Fruit fly (Drosophila melanogaster) whole organism, pupa: Measurements from ENCODE around the gene Osbp.

Experiments used
- CG10348 ChIP-seq: fragments of 200-800 bp; sonication (Bioruptor generic); IDR thresholded peaks from 2 replicates; pipeline ENCODE4 v1.3.6; 2022; ENCODE audit warnings: missing biosample characterization, missing genetic modification characterization
- CG12605 ChIP-seq: fragments of 200-800 bp; sonication (Bioruptor generic); IDR thresholded peaks from 2 replicates; pipeline ENCODE4 v1.3.6; 2022; ENCODE audit warnings: missing biosample characterization, missing genetic modification characterization
- CG13204 ChIP-seq: fragments of 200-800 bp; sonication (Bioruptor generic); optimal IDR thresholded peaks from 2 replicates; lab custom pipeline; 2018; ENCODE audit warnings: missing biosample characterization, mild to moderate bottlenecking, missing genetic modification characterization, moderate library complexity
- CG14655 ChIP-seq: fragments of 200-800 bp; sonication (Bioruptor generic); optimal IDR thresholded peaks from 3 replicates; lab custom pipeline; 2017; ENCODE audit warnings: mild to moderate bottlenecking, missing biosample characterization, missing genetic modification reagents, missing genetic modification characterization
- CG15710 ChIP-seq: fragments of 200-800 bp; sonication (Bioruptor generic); optimal IDR thresholded peaks from 2 replicates; lab custom pipeline; 2018; ENCODE audit warnings: missing biosample characterization, mild to moderate bottlenecking, missing genetic modification characterization, moderate library complexity
- CG17806 ChIP-seq: fragments of 200-800 bp; sonication (Bioruptor generic); optimal IDR thresholded peaks from 2 replicates; lab custom pipeline; 2018; ENCODE audit warnings: missing biosample characterization, mild to moderate bottlenecking, missing genetic modification characterization, moderate library complexity
- CG32121 ChIP-seq: fragments of 200-800 bp; sonication (Bioruptor generic); IDR thresholded peaks from 2 replicates; pipeline ENCODE4 v1.3.6; 2022; ENCODE audit warnings: missing biosample characterization, missing genetic modification characterization
- CG34367 ChIP-seq: fragments of 200-800 bp; sonication (Bioruptor generic); optimal IDR thresholded peaks from 2 replicates; lab custom pipeline; 2018; ENCODE audit warnings: missing biosample characterization, mild to moderate bottlenecking, missing genetic modification characterization
- CG4496 ChIP-seq: fragments of 200-800 bp; sonication (Bioruptor generic); IDR thresholded peaks from 3 replicates; pipeline ENCODE4 v1.3.6; 2022; ENCODE audit warnings: missing biosample characterization, missing genetic modification characterization
- CG8159 ChIP-seq: fragments of 200-800 bp; sonication (Bioruptor generic); optimal IDR thresholded peaks from 3 replicates; lab custom pipeline; 2018; ENCODE audit warnings: missing biosample characterization, mild to moderate bottlenecking, missing genetic modification characterization, moderate library complexity
- CG8301 ChIP-seq: fragments of 200-800 bp; sonication (Bioruptor generic); optimal IDR thresholded peaks from 2 replicates; lab custom pipeline; 2018; ENCODE audit warnings: missing biosample characterization, mild to moderate bottlenecking, missing genetic modification characterization
- CG9948 ChIP-seq: fragments of 200-800 bp; sonication (Bioruptor generic); optimal IDR thresholded peaks from 2 replicates; lab custom pipeline; 2018; ENCODE audit warnings: missing biosample characterization, mild to moderate bottlenecking, missing genetic modification characterization, moderate library complexity
- D1 ChIP-seq: fragments of 200-800 bp; sonication (Bioruptor generic); optimal IDR thresholded peaks from 2 replicates; lab custom pipeline; 2018; ENCODE audit warnings: missing biosample characterization, mild to moderate bottlenecking, missing genetic modification characterization, moderate library complexity
- EcR ChIP-seq: fragments of 200-800 bp; sonication (Bioruptor generic); optimal IDR thresholded peaks from 3 replicates; lab custom pipeline; 2019; ENCODE audit warnings: missing biosample characterization, missing genetic modification characterization, mild to moderate bottlenecking, moderate library complexity, missing genetic modification reagents
- Ets98B ChIP-seq: fragments of 200-800 bp; sonication (Bioruptor generic); IDR thresholded peaks from 2 replicates; pipeline ENCODE4 v1.3.6; 2022; ENCODE audit warnings: missing biosample characterization, missing genetic modification characterization
- Pif1A ChIP-seq: fragments of 200-800 bp; sonication (Bioruptor generic); optimal IDR thresholded peaks from 3 replicates; lab custom pipeline; 2016; ENCODE audit warnings: missing biosample characterization, missing genetic modification characterization
- Pif1B ChIP-seq: fragments of 200-800 bp; sonication (Bioruptor generic); optimal IDR thresholded peaks from 3 replicates; lab custom pipeline; 2016; ENCODE audit warnings: missing biosample characterization, missing genetic modification characterization
- Snoo ChIP-seq: fragments of 200-800 bp; sonication (Bioruptor generic); optimal IDR thresholded peaks from 3 replicates; lab custom pipeline; 2017; ENCODE audit warnings: missing biosample characterization, mild to moderate bottlenecking, missing genetic modification characterization, inconsistent platforms
- fd96Ca ChIP-seq: fragments of 200-800 bp; sonication (Bioruptor generic); IDR thresholded peaks from 3 replicates; pipeline ENCODE4 v1.3.6; 2022; ENCODE audit warnings: missing biosample characterization, missing genetic modification characterization
- gl ChIP-seq: fragments of 200-800 bp; sonication (Bioruptor generic); optimal IDR thresholded peaks from 2 replicates; lab custom pipeline; 2018; ENCODE audit warnings: missing biosample characterization, mild to moderate bottlenecking, missing genetic modification characterization
- rn ChIP-seq: fragments of 200-800 bp; sonication (Bioruptor generic); IDR thresholded peaks from 2 replicates; pipeline ENCODE4 v1.3.6; 2022; ENCODE audit warnings: missing biosample characterization, missing genetic modification characterization

Gene Osbp

DNA sequence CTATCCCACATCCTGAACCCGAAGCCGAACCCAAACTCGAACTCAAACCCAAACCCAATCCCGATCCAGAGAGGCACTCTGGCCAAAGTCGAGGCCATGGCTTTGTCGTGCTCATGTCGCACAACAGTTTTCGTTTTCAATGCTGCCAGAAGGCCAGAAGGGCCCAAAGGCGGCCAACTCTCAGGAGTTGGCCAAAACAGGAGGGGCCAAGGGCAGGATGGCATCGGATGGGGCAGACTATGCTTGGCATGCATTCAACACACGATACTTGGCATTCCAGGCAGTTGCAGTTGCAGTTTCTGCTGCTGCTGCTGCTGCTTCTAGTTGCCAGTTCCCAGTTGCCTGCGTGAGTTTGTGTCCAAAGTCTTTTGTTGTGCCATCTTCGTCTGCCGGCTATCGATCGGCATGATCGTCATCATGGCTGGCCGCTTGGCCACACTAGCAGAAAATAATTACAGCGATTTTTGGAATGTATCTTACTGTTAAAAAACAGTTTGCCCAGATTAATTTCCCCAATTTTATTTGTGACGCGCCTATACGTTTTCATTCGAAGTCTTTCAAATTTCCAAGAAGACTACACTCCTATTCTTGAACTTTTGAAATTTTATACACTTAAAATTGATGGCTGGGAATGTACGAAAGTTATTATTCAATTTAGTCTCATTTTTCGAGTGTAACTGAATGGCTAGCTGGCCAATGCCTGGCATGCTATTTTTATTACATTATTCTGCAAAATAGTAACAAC is 32.5 kb upstream of the Osbp start:
- peak; percentile 46 for TF ChIP-seq Pif1A
- peak; percentile 66 for TF ChIP-seq CG15710 (tag; lab: Kevin White, UChicago)
- TF ChIP-seq CG9948 (tag; lab: Kevin White, UChicago): peak; percentile 79
- no peak for TF ChIP-seq rn
- TF ChIP-seq Pif1B (GFP tag; lab: Kevin White, UChicago): peak; percentile 48
- peak; percentile 67 for TF ChIP-seq CG14655 (GFP tag; lab: Kevin White, UChicago)
- peak; percentile 63 for TF ChIP-seq D1 (tag; lab: Kevin White, UChicago)
- TF ChIP-seq CG4496: no peak
- TF ChIP-seq CG8301 (tag; lab: Kevin White, UChicago): peak; percentile 22
- no peak for TF ChIP-seq CG10348
- TF ChIP-seq fd96Ca (GFP tag; lab: Robert Waterston, UW): no peak
- no peak for TF ChIP-seq CG13204 (GFP tag; lab: Kevin White, UChicago)
- TF ChIP-seq CG17806 (tag; lab: Kevin White, UChicago): peak; percentile 79
- no peak for TF ChIP-seq Ets98B (GFP tag; lab: Robert Waterston, UW)
- TF ChIP-seq CG32121: no peak
- no peak for TF ChIP-seq Snoo (tag; lab: Kevin White, UChicago)
- peak; percentile 6 for TF ChIP-seq EcR
- no peak for TF ChIP-seq CG12605 (GFP tag; lab: Robert Waterston, UW)
- peak; percentile 75 for TF ChIP-seq CG34367 (tag; lab: Kevin White, UChicago)
- peak; percentile 1 for TF ChIP-seq gl (tag; lab: Kevin White, UChicago)
- TF ChIP-seq CG8159: peak; percentile 74

DNA sequence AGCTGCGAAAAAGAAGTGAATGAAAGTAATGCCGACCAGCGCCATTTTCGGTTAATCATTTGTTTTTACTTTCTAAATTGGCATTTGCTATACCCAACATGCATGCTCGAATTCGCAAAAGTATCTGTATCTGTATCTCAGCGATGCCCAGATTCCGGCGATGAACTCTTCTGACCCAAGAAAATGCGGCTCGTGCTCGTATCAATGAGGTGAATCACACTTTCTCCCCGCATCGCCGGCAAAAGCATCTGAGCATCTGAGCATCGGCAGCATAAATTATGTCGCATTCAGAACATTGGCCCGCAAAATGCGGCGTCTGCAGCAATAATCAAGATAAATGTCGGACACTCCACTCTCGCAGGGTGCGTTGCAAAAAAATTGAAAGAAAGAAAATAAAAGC is 30.9 kb upstream of the Osbp start:
- no peak for TF ChIP-seq CG34367 (tag; lab: Kevin White, UChicago)
- no peak for TF ChIP-seq Pif1A
- no peak for TF ChIP-seq EcR
- no peak for TF ChIP-seq CG14655 (GFP tag; lab: Kevin White, UChicago)

DNA sequence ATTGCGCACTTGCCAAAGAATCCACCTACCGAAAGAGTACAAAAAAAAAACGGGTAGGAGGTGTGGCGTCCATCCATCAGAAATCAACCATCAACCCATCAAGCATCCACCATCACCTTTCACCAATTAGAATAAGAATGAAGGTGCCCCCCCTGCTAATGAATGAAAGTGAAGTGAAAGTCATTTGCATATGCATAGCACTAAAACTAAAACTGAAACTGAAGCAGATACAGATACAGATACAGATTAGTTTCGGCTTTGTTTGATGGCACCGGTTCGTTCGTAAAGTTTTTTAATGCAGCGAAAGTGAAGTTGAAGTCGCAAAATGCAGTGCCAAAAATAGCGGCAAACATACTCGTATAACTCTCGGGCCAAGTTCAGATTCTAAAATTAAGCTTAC is 30.0 kb upstream of the Osbp start:
- TF ChIP-seq Pif1B (GFP tag; lab: Kevin White, UChicago): no peak
- no peak for TF ChIP-seq CG17806 (tag; lab: Kevin White, UChicago)
- TF ChIP-seq CG10348: no peak
- TF ChIP-seq EcR: no peak
- no peak for TF ChIP-seq CG13204 (GFP tag; lab: Kevin White, UChicago)
- TF ChIP-seq CG12605 (GFP tag; lab: Robert Waterston, UW): no peak
- no peak for TF ChIP-seq CG8301 (tag; lab: Kevin White, UChicago)
- TF ChIP-seq Ets98B (GFP tag; lab: Robert Waterston, UW): no peak
- TF ChIP-seq CG9948 (tag; lab: Kevin White, UChicago): no peak
- TF ChIP-seq CG15710 (tag; lab: Kevin White, UChicago): no peak
- no peak for TF ChIP-seq gl (tag; lab: Kevin White, UChicago)
- no peak for TF ChIP-seq Snoo (tag; lab: Kevin White, UChicago)
- no peak for TF ChIP-seq fd96Ca (GFP tag; lab: Robert Waterston, UW)
- no peak for TF ChIP-seq CG4496
- TF ChIP-seq Pif1A: no peak
- TF ChIP-seq CG32121: no peak
- TF ChIP-seq rn: no peak
- TF ChIP-seq CG14655 (GFP tag; lab: Kevin White, UChicago): no peak
- TF ChIP-seq, all 21 proteins: peak for 0

DNA sequence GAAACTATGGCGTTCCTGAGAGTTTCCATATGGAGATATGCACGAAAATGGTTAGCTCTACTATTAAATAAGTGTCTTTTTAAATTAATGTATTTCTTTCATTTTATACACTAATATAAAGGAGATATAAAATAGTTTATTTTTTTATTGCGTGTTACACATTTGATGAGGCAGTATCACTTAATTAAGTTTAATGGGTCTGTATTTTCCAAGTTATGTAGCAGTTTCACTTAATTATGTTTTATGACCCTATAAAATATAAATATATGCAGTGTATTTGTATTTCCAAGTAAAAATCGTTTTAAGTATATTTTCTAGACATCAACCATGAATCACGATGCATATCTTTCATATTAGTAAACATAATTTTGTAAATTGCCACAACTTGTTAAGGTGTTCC is 28.6 kb upstream of the Osbp start:
- TF ChIP-seq CG8301 (tag; lab: Kevin White, UChicago) (peak; percentile 18), fd96Ca (GFP tag; lab: Robert Waterston, UW) (no peak), CG14655 (GFP tag; lab: Kevin White, UChicago) (peak; percentile 56)

DNA sequence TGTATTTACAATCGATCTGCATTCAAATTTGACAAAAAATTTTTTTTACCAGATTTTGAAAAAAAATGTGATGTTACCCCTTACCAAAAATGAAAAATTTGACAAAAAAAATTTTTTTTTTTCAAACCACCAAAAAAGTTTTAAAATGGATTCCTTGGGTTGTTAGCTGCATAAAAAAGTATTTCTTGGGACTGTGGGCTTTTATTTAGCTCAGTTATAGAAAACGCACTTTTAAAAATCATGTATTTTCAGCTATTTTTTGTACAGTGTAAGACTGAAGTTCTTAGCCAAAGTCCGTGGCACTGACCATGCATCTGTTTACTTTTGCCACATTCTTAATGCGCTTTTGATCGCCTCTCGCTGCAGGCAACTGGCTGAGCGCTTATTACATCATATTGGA is 27.4 kb upstream of the Osbp start:
- TF ChIP-seq CG9948 (tag; lab: Kevin White, UChicago): peak; percentile 39
- TF ChIP-seq CG8301 (tag; lab: Kevin White, UChicago): peak; percentile 30
- TF ChIP-seq D1 (tag; lab: Kevin White, UChicago): no peak
- no peak for TF ChIP-seq CG10348
- TF ChIP-seq CG14655 (GFP tag; lab: Kevin White, UChicago): peak; percentile 47
- no peak for TF ChIP-seq CG15710 (tag; lab: Kevin White, UChicago)
- no peak for TF ChIP-seq Pif1A
- peak; percentile 6 for TF ChIP-seq CG8159
- TF ChIP-seq, all 21 proteins: peak for 4

DNA sequence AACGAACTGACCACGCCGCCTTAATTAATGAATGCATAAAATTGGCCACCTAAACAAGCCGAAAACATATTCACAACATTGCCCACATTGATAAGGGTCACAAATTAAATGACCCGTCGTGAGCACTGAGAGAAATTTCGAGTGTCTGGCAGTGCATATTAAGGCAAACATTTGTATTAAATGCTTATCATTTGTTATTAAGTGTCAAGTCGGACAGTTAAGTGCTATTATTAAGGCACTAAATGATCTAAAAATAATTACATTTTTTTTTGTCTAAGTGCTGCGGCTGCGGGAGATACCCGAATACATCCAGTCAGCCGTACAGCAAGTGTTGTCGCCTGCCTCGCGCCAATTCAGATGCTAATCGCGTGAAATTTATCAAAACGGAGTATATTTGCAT is 24.4 kb upstream of the Osbp start:
- peak; percentile 34 for TF ChIP-seq Snoo (tag; lab: Kevin White, UChicago)
- peak; percentile 1 for TF ChIP-seq CG17806 (tag; lab: Kevin White, UChicago)
- TF ChIP-seq rn: no peak
- TF ChIP-seq CG14655 (GFP tag; lab: Kevin White, UChicago): no peak
- no peak for TF ChIP-seq CG15710 (tag; lab: Kevin White, UChicago)
- TF ChIP-seq CG8159: no peak
- no peak for TF ChIP-seq Pif1A
- TF ChIP-seq CG10348: no peak
- TF ChIP-seq fd96Ca (GFP tag; lab: Robert Waterston, UW): no peak
- TF ChIP-seq CG32121: no peak
- no peak for TF ChIP-seq CG34367 (tag; lab: Kevin White, UChicago)
- TF ChIP-seq, all 21 proteins: peak for 2
